Fruit fly (Drosophila melanogaster): ENCODE data around the gene SA1.
A peak's percentile ranks its signal among the peaks of the same experiment; 100 is the strongest.

SA1 gene

DNA sequence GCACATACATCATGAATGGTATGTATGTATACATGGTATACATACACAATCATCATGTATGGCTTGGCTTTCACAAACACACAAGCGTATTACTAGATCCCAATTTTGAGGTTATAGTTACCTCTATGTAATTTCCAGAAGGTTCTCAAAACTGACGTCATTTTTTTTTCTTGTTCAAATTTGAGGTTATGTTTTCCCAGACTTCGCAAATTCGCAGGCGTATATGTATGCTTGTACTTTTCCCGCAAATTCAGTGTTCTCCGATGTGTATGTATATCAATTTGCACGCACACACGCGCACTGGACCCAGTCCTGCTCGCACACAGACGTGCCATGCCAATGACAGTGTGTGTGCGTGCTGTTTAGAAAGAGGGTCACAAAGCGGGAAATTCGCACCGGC, 16.1 kb downstream of the SA1 start:
- TF ChIP-seq HLH106 (tag; optimal IDR thresholded peaks at IDR 0.05) (peak; percentile 3), Sp1 (GFP tag; optimal IDR thresholded peaks at IDR 0.05) (peak; percentile 17), h (GFP tag; optimal IDR thresholded peaks at IDR 0.05) (no peak), Dif (GFP tag; optimal IDR thresholded peaks at IDR 0.05; ENCODE audit: partially characterized antibody) (no peak), OdsH (GFP tag; optimal IDR thresholded peaks at IDR 0.05) (no peak), psq (GFP tag; optimal IDR thresholded peaks at IDR 0.05) (peak; percentile 11), brk (GFP tag; optimal IDR thresholded peaks at IDR 0.05) (no peak), Dfd (GFP tag; optimal IDR thresholded peaks at IDR 0.05) (no peak), lola (GFP tag; optimal IDR thresholded peaks at IDR 0.05) (no peak), Vsx2 (GFP tag; optimal IDR thresholded peaks at IDR 0.05; ENCODE audit: partially characterized antibody) (no peak), ey (GFP tag; optimal IDR thresholded peaks at IDR 0.05) (no peak), fru (GFP tag; optimal IDR thresholded peaks at IDR 0.05) (no peak), CG9705 (GFP tag; optimal IDR thresholded peaks at IDR 0.05) (no peak), dsf (GFP tag; optimal IDR thresholded peaks at IDR 0.05; ENCODE audit: borderline replicate concordance) (no peak), sage (GFP tag; optimal IDR thresholded peaks at IDR 0.05) (no peak), tai (GFP tag; optimal IDR thresholded peaks at IDR 0.05) (no peak), dmrt93B (GFP tag; optimal IDR thresholded peaks at IDR 0.05) (no peak), Hnf4 (GFP tag; optimal IDR thresholded peaks at IDR 0.05) (no peak), Hr78 (GFP tag; optimal IDR thresholded peaks at IDR 0.05) (no peak), usp (GFP tag; optimal IDR thresholded peaks at IDR 0.05) (no peak), N (GFP tag; optimal IDR thresholded peaks at IDR 0.05) (peak; percentile 31), Rel (GFP tag; optimal IDR thresholded peaks at IDR 0.05) (no peak), Rel (tag; optimal IDR thresholded peaks at IDR 0.05) (peak; percentile 37)

DNA sequence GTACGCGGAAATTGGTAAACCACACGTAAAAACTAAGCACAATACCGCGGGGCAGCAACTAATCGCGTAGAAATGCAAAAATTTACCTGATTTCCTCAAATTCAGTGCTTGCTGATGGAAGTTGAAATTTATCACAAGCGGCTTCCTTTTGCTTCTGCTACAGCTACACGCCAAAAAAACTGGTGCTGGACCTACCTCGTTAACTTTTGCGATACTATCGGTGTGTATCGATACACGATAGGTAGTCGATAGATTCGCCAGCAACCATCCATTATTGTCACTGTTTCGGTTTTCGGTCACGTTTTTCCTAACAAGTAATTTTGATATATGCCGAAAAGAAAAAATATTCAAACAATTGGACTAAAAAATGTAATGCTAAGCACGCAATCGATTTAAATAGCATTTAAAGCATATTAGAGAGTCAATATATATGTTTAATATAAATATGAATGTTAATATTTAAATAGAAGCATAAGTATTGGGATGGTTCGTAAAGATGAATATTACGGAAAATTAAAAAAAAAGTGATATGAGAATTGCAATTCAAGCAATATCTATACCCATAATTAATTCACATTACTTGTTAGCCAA, 17.3 kb downstream of the SA1 start, which contains the start of gene Sumo:
Sumo (minus strand) TSS at position 223 of the 591 bp plus-strand sequence.
- TF ChIP-seq CG32264 (GFP tag; optimal IDR thresholded peaks at IDR 0.05): no peak
- TF ChIP-seq woc (GFP tag; optimal IDR thresholded peaks at IDR 0.05): peak; percentile 47
- TF ChIP-seq foxo (GFP tag; optimal IDR thresholded peaks at IDR 0.05): no peak
- TF ChIP-seq Hnf4 (GFP tag; optimal IDR thresholded peaks at IDR 0.05): no peak
- peak; percentile 22 for TF ChIP-seq rgr (GFP tag; optimal IDR thresholded peaks at IDR 0.05)
- TF ChIP-seq usp (GFP tag; optimal IDR thresholded peaks at IDR 0.05): no peak
- no peak for TF ChIP-seq psq (GFP tag; optimal IDR thresholded peaks at IDR 0.05)
- no peak for TF ChIP-seq ey (GFP tag; optimal IDR thresholded peaks at IDR 0.05)
- TF ChIP-seq brk (GFP tag; optimal IDR thresholded peaks at IDR 0.05): no peak
- TF ChIP-seq Myc (optimal IDR thresholded peaks at IDR 0.05): no peak
- no peak for TF ChIP-seq jim (GFP tag; optimal IDR thresholded peaks at IDR 0.05)
- TF ChIP-seq lola (GFP tag; optimal IDR thresholded peaks at IDR 0.05): no peak
- TF ChIP-seq Hr83 (GFP tag; optimal IDR thresholded peaks at IDR 0.05; ENCODE audit: poor library complexity, severe bottlenecking): peak; percentile 94
- no peak for TF ChIP-seq Vsx2 (GFP tag; optimal IDR thresholded peaks at IDR 0.05; ENCODE audit: partially characterized antibody)
- no peak for TF ChIP-seq N (GFP tag; optimal IDR thresholded peaks at IDR 0.05)
- TF ChIP-seq Sp1 (GFP tag; optimal IDR thresholded peaks at IDR 0.05): peak; percentile 21
- no peak for TF ChIP-seq pan (optimal IDR thresholded peaks at IDR 0.05)
- no peak for TF ChIP-seq Hr78 (GFP tag; optimal IDR thresholded peaks at IDR 0.05)
- TF ChIP-seq dmrt93B (GFP tag; optimal IDR thresholded peaks at IDR 0.05): no peak
- TF ChIP-seq Jra (GFP tag; optimal IDR thresholded peaks at IDR 0.05): peak; percentile 62
- TF ChIP-seq Dfd (GFP tag; optimal IDR thresholded peaks at IDR 0.05): no peak
- TF ChIP-seq Rel (GFP tag; optimal IDR thresholded peaks at IDR 0.05): no peak
- peak; percentile 13 for TF ChIP-seq Rel (tag; optimal IDR thresholded peaks at IDR 0.05)
- peak; percentile 11 for TF ChIP-seq HLH106 (tag; optimal IDR thresholded peaks at IDR 0.05)
- no peak for TF ChIP-seq CG9705 (GFP tag; optimal IDR thresholded peaks at IDR 0.05)

DNA sequence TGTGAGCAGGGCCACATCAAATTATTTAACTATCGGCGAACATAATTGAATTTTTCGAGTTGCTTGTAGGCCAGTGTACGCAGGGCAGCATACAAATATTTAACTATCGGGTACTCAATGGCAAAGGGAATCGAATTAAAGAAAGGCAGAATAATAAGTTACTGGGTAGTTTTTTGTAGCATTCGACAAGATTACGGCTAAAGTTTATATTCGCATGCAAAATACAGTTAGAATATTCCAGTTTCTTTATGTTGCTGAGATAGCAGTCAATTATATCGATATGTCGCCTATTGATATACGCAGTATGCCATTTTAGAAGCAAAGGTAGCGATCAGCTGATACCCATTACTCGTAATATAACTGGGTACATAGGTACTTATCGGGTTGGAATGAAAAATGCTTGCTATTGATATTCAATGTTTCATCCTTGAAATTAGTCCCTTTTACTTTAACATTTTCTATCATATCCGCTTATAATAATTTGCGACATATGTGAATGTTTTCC, 17.8 kb downstream of the SA1 start:
- TF ChIP-seq br (GFP tag; optimal IDR thresholded peaks at IDR 0.05): no peak
- no peak for TF ChIP-seq dsf (GFP tag; optimal IDR thresholded peaks at IDR 0.05; ENCODE audit: borderline replicate concordance)
- TF ChIP-seq fru (GFP tag; optimal IDR thresholded peaks at IDR 0.05): peak; percentile 53
- TF ChIP-seq OdsH (GFP tag; optimal IDR thresholded peaks at IDR 0.05): peak; percentile 44
- TF ChIP-seq rgr (GFP tag; optimal IDR thresholded peaks at IDR 0.05): peak; percentile 56
- TF ChIP-seq sv (GFP tag; optimal IDR thresholded peaks at IDR 0.05): peak; percentile 13
- TF ChIP-seq psq (GFP tag; optimal IDR thresholded peaks at IDR 0.05): peak; percentile 11
- TF ChIP-seq CG32264 (GFP tag; optimal IDR thresholded peaks at IDR 0.05): peak; percentile 7
- TF ChIP-seq Mio (GFP tag; optimal IDR thresholded peaks at IDR 0.05): no peak
- no peak for TF ChIP-seq sage (GFP tag; optimal IDR thresholded peaks at IDR 0.05)
- no peak for TF ChIP-seq dl (GFP tag; optimal IDR thresholded peaks at IDR 0.05; ENCODE audit: insufficient read depth in 1 of 2, partially characterized antibody in 2 of 2)
- no peak for TF ChIP-seq brk (GFP tag; optimal IDR thresholded peaks at IDR 0.05)
- TF ChIP-seq foxo (GFP tag; optimal IDR thresholded peaks at IDR 0.05): peak in 1 of 2 experiments; percentile 47
- no peak for TF ChIP-seq pan (optimal IDR thresholded peaks at IDR 0.05)
- no peak for TF ChIP-seq usp (GFP tag; optimal IDR thresholded peaks at IDR 0.05)
- peak; percentile 39 for TF ChIP-seq Hr83 (GFP tag; optimal IDR thresholded peaks at IDR 0.05; ENCODE audit: poor library complexity, severe bottlenecking)
- no peak for TF ChIP-seq Abd-B (GFP tag; optimal IDR thresholded peaks at IDR 0.05)
- peak; percentile 23 for TF ChIP-seq ey (GFP tag; optimal IDR thresholded peaks at IDR 0.05)
- TF ChIP-seq jim (GFP tag; optimal IDR thresholded peaks at IDR 0.05): no peak
- TF ChIP-seq woc (GFP tag; optimal IDR thresholded peaks at IDR 0.05): peak; percentile 82
- peak; percentile 76 for TF ChIP-seq h (GFP tag; optimal IDR thresholded peaks at IDR 0.05)
- TF ChIP-seq Jra (GFP tag; optimal IDR thresholded peaks at IDR 0.05): no peak
- TF ChIP-seq Sp1 (GFP tag; optimal IDR thresholded peaks at IDR 0.05): peak; percentile 32

Measured in whole organism, wandering third instar larva.